Worm (Caenorhabditis elegans) whole organism, midembryonic: Measurements from ENCODE around the gene sri-24.
"Not testable (repeated sequence)": the region's sequence is repeated elsewhere in the genome, so short reads cannot be mapped to it uniquely, and the experiment has no call there.

Source experiments
- T22C8.4 ChIP-seq: fragments of 200-800 bp; sonication (Bioruptor generic); IDR thresholded peaks from 2 replicates; pipeline ENCODE4 v1.3.6; 2022; ENCODE audit warnings: missing genetic modification characterization, missing compliant biosample characterization
- cog-1 ChIP-seq: sonication (generic microtip); optimal IDR thresholded peaks from 2 replicates; lab custom pipeline; 2016; ENCODE audit warnings: missing genetic modification characterization, missing compliant biosample characterization
- flt-1 ChIP-seq: fragments of 200-800 bp; sonication (Bioruptor generic); IDR thresholded peaks from 2 replicates; pipeline ENCODE4 v1.3.6; 2022; ENCODE audit warnings: missing genetic modification characterization, missing compliant biosample characterization
- klf-2 ChIP-seq: fragments of 200-800 bp; sonication (Bioruptor generic); conservative IDR thresholded peaks from 2 replicates; pipeline ENCODE4 v1.3.6; 2022; ENCODE audit warnings: missing genetic modification reagents, missing genetic modification characterization, missing compliant biosample characterization
- med-1 ChIP-seq: sonication (generic microtip); optimal IDR thresholded peaks from 2 replicates; lab custom pipeline; 2017; ENCODE audit warnings: missing genetic modification characterization, mild to moderate bottlenecking, missing compliant biosample characterization, antibody characterized with exemption, missing genetic modification reagents; ENCODE audit not compliant: insufficient read depth
- ref-1 ChIP-seq: fragments of 200-800 bp; sonication (Bioruptor generic); conservative IDR thresholded peaks from 2 replicates; pipeline ENCODE4 v1.3.6; 2022; ENCODE audit warnings: missing genetic modification reagents, missing genetic modification characterization, missing compliant biosample characterization
- tab-1 ChIP-seq: fragments of 200-800 bp; sonication (Bioruptor generic); IDR thresholded peaks from 2 replicates; pipeline ENCODE4 v1.3.6; 2022; ENCODE audit warnings: missing genetic modification characterization, missing compliant biosample characterization
- ztf-23 ChIP-seq: fragments of 200-800 bp; sonication (Bioruptor generic); IDR thresholded peaks from 2 replicates; pipeline ENCODE4 v1.3.6; 2022; ENCODE audit warnings: missing genetic modification reagents, missing genetic modification characterization, missing compliant biosample characterization
- ztf-29 ChIP-seq: fragments of 200-800 bp; sonication (Bioruptor generic); IDR thresholded peaks from 2 replicates; pipeline ENCODE4 v1.3.6; 2022; ENCODE audit warnings: missing genetic modification reagents, missing genetic modification characterization, missing compliant biosample characterization

sri-24 gene

DNA sequence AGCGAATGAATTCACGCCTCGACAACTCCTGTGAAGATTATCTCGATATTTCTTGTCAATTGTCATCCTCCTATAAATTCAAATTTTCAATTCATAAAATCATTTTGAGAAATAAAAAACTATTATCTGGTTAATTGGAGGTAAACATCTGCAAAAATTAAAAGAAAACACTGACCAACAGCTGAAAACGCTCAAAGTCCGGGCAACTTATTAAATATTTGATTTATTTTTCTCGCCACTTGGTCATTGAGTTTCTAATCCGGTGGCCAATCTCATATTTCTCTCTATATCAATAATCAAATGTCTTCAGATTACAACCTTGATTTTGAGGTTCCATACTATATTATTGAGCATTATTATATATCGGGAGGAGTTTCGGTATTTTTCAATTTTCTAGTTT is at the start of gene sri-24:
Gene sri-24, plus strand, starts transcription at position 301 of the 400 bp plus-strand sequence.
- TF ChIP-seq ztf-29 (GFP tag; lab: Robert Waterston, UW); med-1 (GFP tag; lab: Kevin White, UChicago); ref-1: not testable (repeated sequence)

- TF ChIP-seq med-1 (GFP tag; lab: Kevin White, UChicago) (no peak), ref-1 (no peak), flt-1 (no peak), cog-1 (tag; lab: Kevin White, UChicago) (no peak), ztf-23 (GFP tag; lab: Robert Waterston, UW) (no peak), T22C8.4 (GFP tag; lab: Robert Waterston, UW) (no peak), tab-1 (GFP tag; lab: Robert Waterston, UW) (no peak), ztf-29 (GFP tag; lab: Robert Waterston, UW) (no peak), klf-2 (no peak)
These were observed 49.3 kb upstream of the sri-24 start, which contains the start of gene srz-11 for ce11 chrV:15162697-15163096. TSS of gene srz-11 (plus strand) at chrV:15163082.

DNA sequence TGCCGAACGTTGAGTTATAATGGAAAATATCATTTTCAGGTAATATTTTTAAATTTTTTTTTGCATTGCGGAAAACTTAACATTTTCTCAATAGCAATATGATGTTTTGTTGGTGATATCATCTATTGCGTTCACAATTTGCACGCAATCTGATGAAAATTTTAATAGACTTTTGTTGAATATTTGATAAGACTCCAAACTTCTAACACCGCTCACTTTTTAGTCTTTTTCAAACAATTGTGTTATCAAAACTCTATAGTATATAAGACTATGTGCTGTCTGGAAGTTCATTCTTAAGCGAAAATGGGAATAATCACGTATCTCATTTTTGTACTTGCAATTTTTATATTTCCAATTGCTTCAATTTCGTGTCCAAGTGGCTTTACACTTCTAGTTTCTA is 36.5 kb upstream of the sri-24 start, which contains the start of gene clec-47:
Gene clec-47, plus strand, starts transcription at position 301 of the 400 bp plus-strand sequence.
- TF ChIP-seq flt-1, result no peak
- no peak for TF ChIP-seq ztf-29 (GFP tag; lab: Robert Waterston, UW)
- no peak for TF ChIP-seq klf-2
- TF ChIP-seq med-1 (GFP tag; lab: Kevin White, UChicago), result no peak
- no peak for TF ChIP-seq tab-1 (GFP tag; lab: Robert Waterston, UW)
- no peak for TF ChIP-seq cog-1 (tag; lab: Kevin White, UChicago)
- TF ChIP-seq ztf-23 (GFP tag; lab: Robert Waterston, UW), result no peak
- no peak for TF ChIP-seq ref-1
- TF ChIP-seq T22C8.4 (GFP tag; lab: Robert Waterston, UW), result no peak

- no peak for TF ChIP-seq ref-1
- no peak for TF ChIP-seq ztf-29 (GFP tag; lab: Robert Waterston, UW)
- TF ChIP-seq med-1 (GFP tag; lab: Kevin White, UChicago), result no peak
- no peak for TF ChIP-seq flt-1
- TF ChIP-seq cog-1 (tag; lab: Kevin White, UChicago), result no peak
- no peak for TF ChIP-seq ztf-23 (GFP tag; lab: Robert Waterston, UW)
- no peak for TF ChIP-seq tab-1 (GFP tag; lab: Robert Waterston, UW)
- TF ChIP-seq klf-2, result no peak
- no peak for TF ChIP-seq T22C8.4 (GFP tag; lab: Robert Waterston, UW)
These were observed 32.2 kb upstream of the sri-24 start, which contains the start of gene T09F5.10 for ce11 chrV:15179757-15180156. TSS of gene T09F5.10 (plus strand) at chrV:15180057.

DNA sequence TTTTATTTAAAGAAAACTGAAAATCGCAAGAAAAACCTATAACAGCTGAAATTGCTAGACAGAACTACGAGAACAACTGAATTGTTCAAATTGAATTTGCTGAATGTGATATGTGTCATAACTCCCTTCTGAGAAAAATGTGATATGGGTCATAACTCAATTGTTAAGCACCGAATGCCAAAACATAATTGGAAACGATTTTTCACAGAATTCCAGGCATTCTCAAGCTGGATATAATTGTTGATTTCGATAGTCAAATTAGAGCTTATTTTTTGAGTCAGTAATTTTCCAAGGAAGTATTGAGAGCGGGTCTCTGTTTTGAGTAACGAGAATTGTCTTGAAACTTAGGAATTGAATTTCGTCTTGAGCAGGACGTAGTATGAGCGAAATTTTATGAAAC is 30.1 kb upstream of the sri-24 start:
- TF ChIP-seq ztf-23 (GFP tag; lab: Robert Waterston, UW) (no peak), flt-1 (no peak), klf-2 (no peak), cog-1 (tag; lab: Kevin White, UChicago) (no peak), med-1 (GFP tag; lab: Kevin White, UChicago) (no peak), ztf-29 (GFP tag; lab: Robert Waterston, UW) (no peak), ref-1 (no peak), T22C8.4 (GFP tag; lab: Robert Waterston, UW) (no peak), tab-1 (GFP tag; lab: Robert Waterston, UW) (no peak)

- no peak for TF ChIP-seq ztf-29 (GFP tag; lab: Robert Waterston, UW)
- TF ChIP-seq med-1 (GFP tag; lab: Kevin White, UChicago), result no peak
- no peak for TF ChIP-seq flt-1
- no peak for TF ChIP-seq T22C8.4 (GFP tag; lab: Robert Waterston, UW)
- no peak for TF ChIP-seq tab-1 (GFP tag; lab: Robert Waterston, UW)
- TF ChIP-seq cog-1 (tag; lab: Kevin White, UChicago), result no peak
- no peak for TF ChIP-seq klf-2
- no peak for TF ChIP-seq ztf-23 (GFP tag; lab: Robert Waterston, UW)
- TF ChIP-seq ref-1, result no peak
These were observed 29.6 kb upstream of the sri-24 start, which contains the start of gene fbxa-84 for ce11 chrV:15182407-15182806. TSS of gene fbxa-84 (plus strand) at chrV:15182440.

DNA sequence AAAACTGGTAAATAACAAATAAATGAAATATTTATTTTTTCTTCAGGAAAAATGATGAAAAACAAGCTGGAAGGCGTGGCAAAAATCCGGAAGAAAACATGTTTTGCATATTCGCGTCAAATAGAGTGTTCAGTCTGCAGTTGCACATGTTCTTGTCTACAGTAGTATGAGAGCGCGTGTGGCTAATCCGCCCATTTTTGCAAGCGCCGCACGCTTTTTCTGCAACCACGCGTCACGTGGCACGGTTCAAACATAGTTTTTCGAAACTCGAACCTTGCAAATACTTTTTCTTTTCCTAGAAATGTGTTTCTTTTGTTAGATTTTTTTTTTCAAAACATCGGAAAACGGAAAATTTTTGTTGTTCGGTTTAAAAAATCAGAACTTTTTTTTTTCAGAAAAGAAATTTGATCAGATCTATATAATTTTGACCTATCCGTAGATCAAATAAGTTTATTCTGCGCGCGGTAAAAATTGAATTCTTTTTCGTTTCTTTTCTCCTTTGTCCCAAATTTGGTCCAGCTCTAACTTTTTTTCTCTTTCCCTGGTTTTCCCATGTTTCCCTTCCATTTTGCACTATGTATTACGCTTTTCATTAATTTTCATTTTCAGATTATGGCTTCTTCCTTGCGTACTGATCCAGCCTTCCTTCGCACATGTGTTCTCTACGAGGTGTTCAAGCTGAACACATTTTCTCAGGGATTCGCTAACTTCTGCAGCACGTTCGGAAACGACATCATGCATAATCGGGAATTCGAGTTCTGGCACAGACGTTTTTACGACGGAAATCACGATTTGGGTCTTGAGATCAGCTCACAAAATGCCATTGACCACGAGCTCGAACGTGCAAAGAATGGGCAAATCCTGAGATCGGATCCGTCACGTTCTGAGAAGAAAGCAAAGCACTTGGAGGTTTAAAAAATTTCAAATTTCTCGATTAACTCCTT is 27.6 kb upstream of the sri-24 start, which contains the start of gene Y75B12B.1:
Gene Y75B12B.1, plus strand, starts transcription at position 603 of the 944 bp plus-strand sequence.
- no peak for TF ChIP-seq flt-1
- TF ChIP-seq cog-1 (tag; lab: Kevin White, UChicago), result no peak

DNA sequence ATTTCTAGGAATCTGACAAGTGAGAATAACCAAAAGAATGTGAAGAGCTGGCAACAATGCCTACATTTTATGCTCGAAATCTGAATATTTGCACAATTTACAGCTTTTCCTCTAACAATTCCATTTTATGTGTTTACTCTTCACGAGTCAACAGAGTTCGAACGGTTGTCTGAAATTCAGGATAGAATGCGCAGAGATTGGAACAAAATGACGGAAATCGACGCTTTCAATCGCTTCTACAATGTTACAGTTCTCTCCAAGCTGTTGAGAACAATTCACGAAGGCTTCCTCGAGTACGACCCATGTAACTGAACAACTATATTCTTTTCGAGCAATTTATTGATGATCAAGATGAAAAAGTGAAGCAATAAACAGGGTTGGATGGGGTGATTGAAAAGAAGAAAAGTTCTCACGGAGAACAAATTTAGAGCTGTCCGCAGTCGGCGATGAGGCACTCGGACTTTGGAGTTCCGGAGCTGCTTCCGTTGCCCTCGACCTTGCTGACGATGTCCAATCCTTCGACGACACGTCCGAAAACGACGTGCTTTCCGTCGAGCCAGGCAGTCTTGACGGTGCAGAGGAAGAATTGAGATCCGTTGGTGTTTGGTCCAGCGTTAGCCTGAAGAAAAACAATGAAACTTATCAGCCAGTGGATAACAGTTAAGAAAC is 25.6 kb upstream of the sri-24 start, which contains the start of gene Y75B12B.3:
Gene Y75B12B.3, minus strand, starts transcription at position 21 of the 669 bp plus-strand sequence.
- TF ChIP-seq ref-1, result no peak
- TF ChIP-seq tab-1 (GFP tag; lab: Robert Waterston, UW), result no peak
- TF ChIP-seq klf-2, result no peak
- no peak for TF ChIP-seq T22C8.4 (GFP tag; lab: Robert Waterston, UW)
- TF ChIP-seq ztf-29 (GFP tag; lab: Robert Waterston, UW), result no peak
- TF ChIP-seq flt-1, result no peak
- no peak for TF ChIP-seq cog-1 (tag; lab: Kevin White, UChicago)
- no peak for TF ChIP-seq med-1 (GFP tag; lab: Kevin White, UChicago)
- TF ChIP-seq ztf-23 (GFP tag; lab: Robert Waterston, UW), result no peak
